Fruit fly (Drosophila melanogaster) whole organism, wandering third instar larva: Measurements from ENCODE around the gene Chchd3.

ENCODE experiments used
- Abd-B ChIP-seq: fragments of >200 bp; optimal IDR thresholded peaks from 2 replicates; lab custom pipeline; 2017; ENCODE audit warnings: missing biosample characterization, missing genetic modification characterization
- GATAd ChIP-seq: sonication (Bioruptor generic); optimal IDR thresholded peaks from 2 replicates; lab custom pipeline; 2016; ENCODE audit warnings: missing biosample characterization, missing genetic modification characterization
- HLH106 ChIP-seq: fragments of 200-800 bp; optimal IDR thresholded peaks from 3 replicates; lab custom pipeline; 2019; ENCODE audit warnings: missing biosample characterization, mild to moderate bottlenecking, missing genetic modification characterization, moderate library complexity
- N ChIP-seq: fragments of >200 bp; optimal IDR thresholded peaks from 2 replicates; lab custom pipeline; 2018; ENCODE audit warnings: missing biosample characterization, missing external identifiers, missing genetic modification characterization
- br ChIP-seq: fragments of 200-800 bp; sonication (Bioruptor generic); optimal IDR thresholded peaks from 2 replicates; lab custom pipeline; 2016; ENCODE audit warnings: missing biosample characterization, missing genetic modification characterization
- fru ChIP-seq: fragments of 200-800 bp; sonication (Bioruptor generic); optimal IDR thresholded peaks from 3 replicates; lab custom pipeline; 2016; ENCODE audit warnings: missing biosample characterization, mild to moderate bottlenecking, missing genetic modification characterization
- lola ChIP-seq: fragments of >200 bp; optimal IDR thresholded peaks from 2 replicates; lab custom pipeline; 2017; ENCODE audit warnings: missing biosample characterization, missing genetic modification characterization
- psq ChIP-seq: fragments of 200-800 bp; sonication (Bioruptor generic); optimal IDR thresholded peaks from 3 replicates; lab custom pipeline; 2017; ENCODE audit warnings: missing biosample characterization, mild to moderate bottlenecking, missing genetic modification characterization, moderate library complexity
- sage ChIP-seq: fragments of 200-800 bp; sonication (Bioruptor generic); optimal IDR thresholded peaks from 2 replicates; lab custom pipeline; 2016; ENCODE audit warnings: missing biosample characterization, mild to moderate bottlenecking, missing genetic modification characterization

DNA sequence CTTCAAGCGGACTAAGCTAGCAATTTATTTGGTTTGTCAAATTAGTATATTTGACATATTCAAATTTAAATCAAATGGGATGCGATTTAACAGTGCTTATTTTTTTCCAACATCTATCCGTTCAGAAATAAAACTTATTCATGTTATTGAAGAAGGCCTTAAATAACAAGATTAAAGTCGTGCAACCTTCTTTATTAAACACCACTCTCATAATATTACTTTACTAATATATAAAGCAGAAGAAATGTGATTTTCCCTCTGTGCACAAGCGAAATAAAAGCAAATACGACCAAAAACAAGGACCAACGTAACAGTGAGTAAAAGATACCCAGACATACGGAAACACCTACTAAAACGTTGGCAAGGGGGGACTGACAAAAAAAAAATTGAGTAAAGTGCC is 47.1 kb downstream of the Chchd3 start:
- TF ChIP-seq sage (GFP tag; lab: Kevin White, UChicago): no peak
- TF ChIP-seq lola (GFP tag; lab: Kevin White, UChicago): no peak
- TF ChIP-seq GATAd: no peak
- no peak for TF ChIP-seq HLH106 (tag; lab: Kevin White, UChicago)
- no peak for TF ChIP-seq psq (GFP tag; lab: Kevin White, UChicago)
- TF ChIP-seq br: no peak
- TF ChIP-seq fru (GFP tag; lab: Kevin White, UChicago): no peak
- TF ChIP-seq Abd-B (GFP tag; lab: Kevin White, UChicago): no peak
- TF ChIP-seq N: no peak
